Fruit fly (Drosophila melanogaster) whole organism, embryonic: ENCODE results near the gene Rnb.

Experiments used
- Adf1 ChIP-seq: fragments of 200-800 bp; sonication (Bioruptor generic); IDR thresholded peaks from 2 replicates; pipeline ENCODE4 v1.3.6; 2022; ENCODE audit warnings: missing biosample characterization, missing genetic modification characterization
- Awh ChIP-seq: fragments of 200-800 bp; sonication (Bioruptor generic); IDR thresholded peaks from 2 replicates; pipeline ENCODE4, ENCODE4 v1.3.6; 2022; ENCODE audit warnings: missing biosample characterization, missing genetic modification characterization
- CG10274 ChIP-seq: fragments of 200-800 bp; sonication (Bioruptor generic); optimal IDR thresholded peaks from 3 replicates; lab custom pipeline; 2017; ENCODE audit warnings: missing biosample characterization, mild to moderate bottlenecking, missing genetic modification characterization
- CG10543 ChIP-seq: fragments of 200-800 bp; sonication (Bioruptor generic); optimal IDR thresholded peaks from 3 replicates; lab custom pipeline; 2017; ENCODE audit warnings: missing biosample characterization, mild to moderate bottlenecking, missing genetic modification characterization, moderate library complexity
- CG10565 ChIP-seq: fragments of 200-800 bp; sonication (Bioruptor generic); optimal IDR thresholded peaks from 3 replicates; lab custom pipeline; 2016; ENCODE audit warnings: missing biosample characterization, mild to moderate bottlenecking, missing genetic modification characterization
- CG11456 ChIP-seq: fragments of 200-800 bp; sonication (Bioruptor generic); IDR thresholded peaks from 3 replicates; pipeline ENCODE4 v1.3.6; 2022; ENCODE audit warnings: missing biosample characterization, missing genetic modification characterization
- CG12391 ChIP-seq: fragments of 200-800 bp; sonication (Bioruptor generic); optimal IDR thresholded peaks from 3 replicates; lab custom pipeline; 2018; ENCODE audit warnings: missing biosample characterization, mild to moderate bottlenecking, missing genetic modification characterization, moderate library complexity
- CG12942 ChIP-seq: fragments of 200-800 bp; sonication (Bioruptor generic); optimal IDR thresholded peaks from 3 replicates; lab custom pipeline; 2016; ENCODE audit warnings: missing biosample characterization, missing genetic modification characterization
- CG14050 ChIP-seq: fragments of 200-800 bp; sonication (Bioruptor generic); IDR thresholded peaks from 3 replicates; pipeline ENCODE4 v1.3.6; 2022; ENCODE audit warnings: missing biosample characterization, missing genetic modification characterization
- CG1529 ChIP-seq: fragments of 200-800 bp; sonication (Bioruptor generic); optimal IDR thresholded peaks from 3 replicates; lab custom pipeline; 2018; ENCODE audit warnings: missing biosample characterization, missing genetic modification characterization
- CG17359 ChIP-seq: fragments of 200-800 bp; sonication (Bioruptor generic); optimal IDR thresholded peaks from 3 replicates; lab custom pipeline; 2018; ENCODE audit warnings: missing biosample characterization, mild to moderate bottlenecking, missing genetic modification characterization, moderate library complexity
- CG18599 ChIP-seq: fragments of 200-800 bp; sonication (Bioruptor generic); optimal IDR thresholded peaks from 3 replicates; lab custom pipeline; 2017; ENCODE audit warnings: missing biosample characterization, missing genetic modification characterization, mild to moderate bottlenecking, moderate library complexity, missing genetic modification reagents
- CG2120 ChIP-seq: fragments of 200-800 bp; sonication (Bioruptor generic); optimal IDR thresholded peaks from 3 replicates; lab custom pipeline; 2016; ENCODE audit warnings: missing biosample characterization, missing genetic modification characterization
- CG31224 ChIP-seq: fragments of 200-800 bp; sonication (Bioruptor generic); IDR thresholded peaks from 2 replicates; pipeline ENCODE4 v1.3.6; 2022; ENCODE audit warnings: missing biosample characterization, missing genetic modification characterization
- CG3163 ChIP-seq: fragments of 200-800 bp; sonication (Bioruptor generic); optimal IDR thresholded peaks from 3 replicates; lab custom pipeline; 2016; ENCODE audit warnings: missing biosample characterization, missing genetic modification characterization
- CG3281 ChIP-seq: fragments of 200-800 bp; sonication (Bioruptor generic); optimal IDR thresholded peaks from 3 replicates; lab custom pipeline; 2017; ENCODE audit warnings: missing biosample characterization, mild to moderate bottlenecking, missing genetic modification characterization
- CG4424 ChIP-seq: fragments of 200-800 bp; sonication (Bioruptor generic); optimal IDR thresholded peaks from 3 replicates; lab custom pipeline; 2016; ENCODE audit warnings: missing biosample characterization, missing genetic modification characterization
- CG6654 ChIP-seq: fragments of 200-800 bp; sonication (Bioruptor generic); optimal IDR thresholded peaks from 2 replicates; lab custom pipeline; 2017; ENCODE audit warnings: missing biosample characterization, mild to moderate bottlenecking, missing genetic modification characterization
- CG8359 ChIP-seq: fragments of 200-800 bp; sonication (Bioruptor generic); optimal IDR thresholded peaks from 2 replicates; lab custom pipeline; 2017; ENCODE audit warnings: missing biosample characterization, mild to moderate bottlenecking, missing genetic modification characterization, borderline replicate concordance
- CG8388 ChIP-seq: fragments of 200-800 bp; sonication (Bioruptor generic); optimal IDR thresholded peaks from 2 replicates; lab custom pipeline; 2019; ENCODE audit warnings: missing biosample characterization, mild to moderate bottlenecking, missing genetic modification characterization, moderate library complexity
- CG9215 ChIP-seq: fragments of 200-800 bp; sonication (Bioruptor generic); IDR thresholded peaks from 2 replicates; pipeline ENCODE4 v1.3.6; 2022; ENCODE audit warnings: missing biosample characterization, missing genetic modification characterization
- CG9817 ChIP-seq: fragments of 200-800 bp; sonication (Bioruptor generic); optimal IDR thresholded peaks from 2 replicates; lab custom pipeline; 2018; ENCODE audit warnings: missing biosample characterization, mild to moderate bottlenecking, missing genetic modification characterization, moderate library complexity
- CkIIα-i1 ChIP-seq: fragments of 200-800 bp; sonication (Bioruptor generic); IDR thresholded peaks from 2 replicates; pipeline ENCODE4 v1.3.6; 2022; ENCODE audit warnings: missing biosample characterization, missing genetic modification characterization
- Dad ChIP-seq: fragments of 200-800 bp; sonication (Bioruptor generic); optimal IDR thresholded peaks from 3 replicates; lab custom pipeline; 2016; ENCODE audit warnings: missing biosample characterization, missing genetic modification characterization
- ERR ChIP-seq: fragments of 200-800 bp; sonication (Bioruptor generic); optimal IDR thresholded peaks from 2 replicates; lab custom pipeline; 2016; ENCODE audit warnings: missing biosample characterization, missing genetic modification characterization
- Eip74EF ChIP-seq, 2 experiments: fragments of 200-800 bp in 1 of 2; fragments of >200 bp in 1 of 2; sonication (Bioruptor generic) in 1 of 2; optimal IDR thresholded peaks; 2 replicates each; lab custom pipeline; 2017 to 2019; ENCODE audit warnings: missing biosample characterization in 2 of 2, missing genetic modification characterization in 2 of 2, mild to moderate bottlenecking in 1 of 2, moderate library complexity in 1 of 2
- H15 ChIP-seq: fragments of 200-800 bp; sonication (Bioruptor generic); IDR thresholded peaks from 3 replicates; pipeline ENCODE4 v1.3.6; 2022; ENCODE audit warnings: missing biosample characterization, missing genetic modification characterization
- HLH54F ChIP-seq: fragments of 200-800 bp; sonication (Bioruptor generic); optimal IDR thresholded peaks from 3 replicates; lab custom pipeline; 2016; ENCODE audit warnings: missing biosample characterization, missing genetic modification characterization
- Kr ChIP-seq: fragments of 200-800 bp; sonication (Bioruptor generic); optimal IDR thresholded peaks from 2 replicates; lab custom pipeline; 2017; ENCODE audit warnings: missing biosample characterization, mild to moderate bottlenecking, missing genetic modification characterization
- Mrtf ChIP-seq: fragments of 200-800 bp; sonication (Bioruptor generic); IDR thresholded peaks from 3 replicates; pipeline ENCODE4 v1.3.6; 2022; ENCODE audit warnings: missing biosample characterization, missing genetic modification characterization
- Neu2 ChIP-seq: fragments of 200-800 bp; sonication (Bioruptor generic); optimal IDR thresholded peaks from 3 replicates; lab custom pipeline; 2016; ENCODE audit warnings: missing biosample characterization, missing genetic modification characterization, borderline replicate concordance
- Pdp1 ChIP-seq, 2 experiments: fragments of 200-800 bp; sonication (Bioruptor generic); optimal IDR thresholded peaks; 3 replicates each; lab custom pipeline; 2016; ENCODE audit warnings: missing biosample characterization in 2 of 2, missing genetic modification characterization in 2 of 2, mild to moderate bottlenecking in 1 of 2, moderate library complexity in 1 of 2
- Scr ChIP-seq: fragments of 200-800 bp; sonication (Bioruptor generic); IDR thresholded peaks from 2 replicates; pipeline ENCODE4 v1.3.6; 2022; ENCODE audit warnings: missing biosample characterization, missing genetic modification characterization; ENCODE audit not compliant: partially characterized antibody
- Xbp1 ChIP-seq: fragments of 200-800 bp; sonication (Bioruptor generic); optimal IDR thresholded peaks from 3 replicates; lab custom pipeline; 2016; ENCODE audit warnings: missing biosample characterization, mild to moderate bottlenecking, missing genetic modification characterization
- amos ChIP-seq: fragments of 200-800 bp; sonication (Bioruptor generic); IDR thresholded peaks from 2 replicates; pipeline ENCODE4 v1.3.6; 2022; ENCODE audit warnings: missing biosample characterization, missing genetic modification characterization; ENCODE audit not compliant: partially characterized antibody
- ato ChIP-seq: fragments of 200-800 bp; sonication (Bioruptor generic); IDR thresholded peaks from 2 replicates; pipeline ENCODE4 v1.3.6; 2022; ENCODE audit warnings: missing biosample characterization, missing genetic modification characterization; ENCODE audit not compliant: partially characterized antibody
- bsh ChIP-seq, 2 experiments: fragments of 200-800 bp; sonication (Bioruptor generic); optimal IDR thresholded peaks; 2 replicates each; lab custom pipeline; 2017 to 2018; ENCODE audit warnings: mild to moderate bottlenecking in 2 of 2, missing biosample characterization in 2 of 2, missing genetic modification characterization in 2 of 2, moderate library complexity in 1 of 2
- dmrt99B ChIP-seq: fragments of 200-800 bp; sonication (Bioruptor generic); optimal IDR thresholded peaks from 2 replicates; lab custom pipeline; 2018; ENCODE audit warnings: missing biosample characterization, mild to moderate bottlenecking, missing genetic modification characterization, moderate library complexity
- dpn ChIP-seq, 2 experiments: fragments of 200-800 bp; sonication (Bioruptor generic); optimal IDR thresholded peaks; 3 replicates each; lab custom pipeline; 2016; ENCODE audit warnings: missing biosample characterization in 2 of 2, missing genetic modification characterization in 2 of 2
- odd ChIP-seq: fragments of 200-800 bp; sonication (Bioruptor generic); optimal IDR thresholded peaks from 2 replicates; lab custom pipeline; 2017; ENCODE audit warnings: missing biosample characterization, mild to moderate bottlenecking, missing genetic modification characterization
- phol ChIP-seq: fragments of 200-800 bp; sonication (Bioruptor generic); optimal IDR thresholded peaks from 3 replicates; lab custom pipeline; 2018; ENCODE audit warnings: missing biosample characterization, mild to moderate bottlenecking, missing genetic modification characterization, moderate library complexity
- pnt ChIP-seq: fragments of 200-800 bp; sonication (Bioruptor generic); optimal IDR thresholded peaks from 3 replicates; lab custom pipeline; 2016; ENCODE audit warnings: missing biosample characterization, missing genetic modification characterization
- rib ChIP-seq: fragments of 200-800 bp; sonication (Bioruptor generic); IDR thresholded peaks from 2 replicates; pipeline ENCODE4 v1.3.6; 2022; ENCODE audit warnings: missing biosample characterization, missing genetic modification characterization
- sens ChIP-seq: fragments of 200-800 bp; sonication (Bioruptor generic); peaks from one replicate; lab custom pipeline; 2016; ENCODE audit warnings: missing biosample characterization, missing genetic modification characterization
- slp2 ChIP-seq: fragments of 200-800 bp; sonication (Bioruptor generic); optimal IDR thresholded peaks from 2 replicates; lab custom pipeline; 2016; ENCODE audit warnings: missing biosample characterization, missing genetic modification characterization
- stwl ChIP-seq: fragments of 200-800 bp; sonication (Bioruptor generic); optimal IDR thresholded peaks from 3 replicates; lab custom pipeline; 2018; ENCODE audit warnings: missing biosample characterization, mild to moderate bottlenecking, missing genetic modification characterization, moderate library complexity
- vfl ChIP-seq: fragments of 200-800 bp; sonication (Bioruptor generic); optimal IDR thresholded peaks from 2 replicates; lab custom pipeline; 2016; ENCODE audit warnings: missing biosample characterization, missing genetic modification characterization
- wdn ChIP-seq: fragments of 200-800 bp; sonication (Bioruptor generic); IDR thresholded peaks from 2 replicates; pipeline ENCODE4 v1.3.6; 2022; ENCODE audit warnings: missing biosample characterization, missing genetic modification characterization
- zen2 ChIP-seq: fragments of 200-800 bp; sonication (Bioruptor generic); IDR thresholded peaks from 3 replicates; pipeline ENCODE4 v1.3.6; 2022; ENCODE audit warnings: missing biosample characterization, missing genetic modification characterization; ENCODE audit not compliant: partially characterized antibody

The Rnb gene

DNA sequence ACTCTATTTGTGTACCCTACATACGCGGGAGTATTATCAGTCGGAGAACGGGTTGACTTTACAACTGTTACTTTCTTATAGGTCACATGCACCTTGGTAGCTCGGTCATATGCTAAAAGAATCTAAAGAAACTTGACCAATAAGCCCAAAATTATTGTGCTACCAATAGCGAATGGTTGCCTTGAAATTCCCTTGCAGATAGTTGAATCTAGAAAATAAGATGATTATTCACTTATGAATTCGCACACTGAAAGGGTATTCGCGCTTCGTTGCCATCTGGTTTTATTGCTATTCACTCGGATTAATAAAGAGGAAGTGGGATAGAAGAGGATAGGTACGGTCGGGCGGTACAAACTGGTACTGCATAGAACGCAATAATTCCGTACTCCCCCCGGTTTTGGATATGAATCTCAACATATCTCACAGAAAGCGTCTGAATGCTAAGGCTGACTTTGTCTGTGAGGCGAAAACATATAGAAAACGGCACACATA, 25.3 kb downstream of the Rnb start (continued):
- TF ChIP-seq Awh (no peak), Dad (GFP tag; lab: Kevin White, UChicago) (peak; percentile 26), Mrtf (peak; percentile 70; the same call in 2 of the 3 replicates), Adf1 (no peak; the same call in 1 of the 2 replicates), Pdp1 (GFP tag; optimal IDR thresholded peaks at IDR 0.05; lab: Kevin White, UChicago) (peak; percentile 65 to 70), CkIIα-i1 (no peak), dmrt99B (peak; percentile 67), bsh (GFP tag; optimal IDR thresholded peaks at IDR 0.05; lab: Kevin White, UChicago) (peak; percentile 56 to 57), CG10565 (GFP tag; lab: Kevin White, UChicago) (no peak), CG8359 (GFP tag; lab: Kevin White, UChicago) (no peak), Neu2 (no peak), CG12942 (GFP tag; lab: Kevin White, UChicago) (peak; percentile 53), Scr (no peak), stwl (tag; lab: Kevin White, UChicago) (no peak), Xbp1 (GFP tag; lab: Kevin White, UChicago) (peak; percentile 72), CG18599 (GFP tag; lab: Kevin White, UChicago) (peak; percentile 81), CG31224 (GFP tag; lab: Robert Waterston, UW) (peak; percentile 64; the same call in 1 of the 2 replicates), CG4424 (peak; percentile 64), CG10543 (GFP tag; lab: Kevin White, UChicago) (peak; percentile 69), CG14050 (GFP tag; lab: Robert Waterston, UW) (peak; percentile 63; the same call in 2 of the 3 replicates), amos (GFP tag; lab: Robert Waterston, UW) (no peak), CG1529 (peak; percentile 32), odd (GFP tag; lab: Kevin White, UChicago) (peak; percentile 61), slp2 (GFP tag; lab: Kevin White, UChicago) (peak; percentile 59), CG6654 (peak; percentile 39), sens (GFP tag; lab: Kevin White, UChicago) (peak; percentile 93), vfl (GFP tag; lab: Kevin White, UChicago) (peak; percentile 64), CG3281 (GFP tag; lab: Kevin White, UChicago) (peak; percentile 77), CG10274 (peak; percentile 92), rib (GFP tag; lab: Robert Waterston, UW) (peak; percentile 56), Kr (no peak), CG8388 (GFP tag; lab: Kevin White, UChicago) (peak; percentile 50), ato (no peak), dpn (GFP tag; optimal IDR thresholded peaks at IDR 0.05; lab: Kevin White, UChicago) (peak; percentile 76 to 88), CG9215 (GFP tag; lab: Robert Waterston, UW) (peak; percentile 82), CG3163 (GFP tag; lab: Kevin White, UChicago) (peak; percentile 57), pnt (GFP tag; lab: Kevin White, UChicago) (peak; percentile 56), wdn (GFP tag; lab: Robert Waterston, UW) (peak; percentile 56), CG9817 (tag; lab: Kevin White, UChicago) (peak; percentile 77), CG11456 (GFP tag; lab: Robert Waterston, UW) (peak; percentile 68; the same call in 2 of the 3 replicates), H15 (GFP tag; lab: Robert Waterston, UW) (peak; percentile 61; the same call in 2 of the 3 replicates), ERR (peak; percentile 16), Eip74EF (GFP tag; optimal IDR thresholded peaks at IDR 0.05; lab: Kevin White, UChicago) (peak in 1 of 2 experiments; percentile 56), CG2120 (GFP tag; lab: Kevin White, UChicago) (peak; percentile 92), zen2 (GFP tag; lab: Robert Waterston, UW) (no peak), CG17359 (tag; lab: Kevin White, UChicago) (peak; percentile 57), CG12391 (tag; lab: Kevin White, UChicago) (peak; percentile 79), HLH54F (peak; percentile 89), phol (tag; lab: Kevin White, UChicago) (peak; percentile 67)
